Fruit fly (Drosophila melanogaster) S2 (cell line): ENCODE data around the gene CG12099.

ENCODE experiments used
- CG8478 ChIP-seq: fragments of >200 bp; optimal IDR thresholded peaks from 2 replicates; lab custom pipeline; 2018
- CTCF ChIP-seq, 2 experiments: fragments of >200 bp; optimal IDR thresholded peaks; 2 replicates each; lab custom pipeline; 2018

DNA sequence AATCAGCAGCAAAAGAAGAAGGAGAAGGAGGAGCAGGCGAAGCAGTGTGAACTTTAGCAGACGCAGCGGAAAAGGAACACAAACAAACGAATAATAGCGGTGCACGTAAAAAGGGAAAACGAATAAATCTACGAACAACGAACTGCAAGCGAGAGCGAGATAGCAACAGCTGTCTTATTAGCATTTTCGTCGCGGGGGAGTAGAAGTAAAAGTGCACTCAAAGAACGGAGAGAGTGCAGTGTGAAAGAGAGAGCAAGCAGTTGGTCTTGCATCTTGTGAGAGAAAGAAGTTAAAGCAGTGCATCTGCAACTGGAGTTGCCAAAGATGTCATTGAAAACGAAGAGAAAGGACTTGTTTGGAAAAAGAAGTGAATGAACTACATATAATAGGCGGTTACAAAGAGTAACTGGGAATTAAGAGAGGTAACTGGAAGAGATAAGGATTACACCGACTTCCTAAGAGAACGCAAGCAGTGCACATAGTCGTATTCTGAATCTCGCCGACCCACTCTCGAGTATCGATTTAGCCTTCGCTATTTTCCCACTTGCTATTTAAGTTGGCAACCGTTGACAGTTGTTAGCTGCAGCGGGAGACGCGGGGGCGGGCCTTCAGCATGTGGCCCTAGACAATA, 34.7 kb upstream of the CG12099 start:
- TF ChIP-seq CG8478 (lab: Kevin White, UChicago): no peak
- no peak for TF ChIP-seq CTCF (optimal IDR thresholded peaks at IDR 0.05; lab: Kevin White, UChicago)
